Worm (Caenorhabditis elegans) whole organism, late embryonic: ENCODE results near the gene C10E2.5.

ENCODE experiments used
- C08G9.2 ChIP-seq: sonication (generic microtip); optimal IDR thresholded peaks from 2 replicates; lab custom pipeline; 2016; ENCODE audit warnings: mild to moderate bottlenecking, missing genetic modification characterization, moderate library complexity, missing compliant biosample characterization
- C38D4.7 ChIP-seq: fragments of 200-800 bp; sonication (Bioruptor generic); optimal IDR thresholded peaks from 2 replicates; lab custom pipeline; 2018; ENCODE audit warnings: mild to moderate bottlenecking, missing genetic modification characterization, moderate library complexity, missing compliant biosample characterization
- F13H6.1 ChIP-seq: sonication (generic microtip); optimal IDR thresholded peaks from 2 replicates; lab custom pipeline; 2016; ENCODE audit warnings: missing genetic modification characterization, missing compliant biosample characterization
- K02D7.2 ChIP-seq: sonication (generic microtip); optimal IDR thresholded peaks from 2 replicates; lab custom pipeline; 2017; ENCODE audit warnings: mild to moderate bottlenecking, missing genetic modification characterization, missing compliant biosample characterization
- K09A11.1 ChIP-seq: sonication (generic microtip); optimal IDR thresholded peaks from 2 replicates; lab custom pipeline; 2017; ENCODE audit warnings: antibody characterized with exemption, mild to moderate bottlenecking, missing genetic modification characterization, missing compliant biosample characterization; ENCODE audit not compliant: insufficient read depth
- ama-1 ChIP-seq: fragments of 150-350 bp; optimal IDR thresholded peaks from 2 replicates; lab custom pipeline; 2014
- ceh-14 ChIP-seq: sonication (generic microtip); optimal IDR thresholded peaks from 2 replicates; lab custom pipeline; 2016; ENCODE audit warnings: missing genotype, missing genetic modification characterization, missing compliant biosample characterization
- ceh-18 ChIP-seq: sonication (generic microtip); optimal IDR thresholded peaks from 2 replicates; lab custom pipeline; 2016; ENCODE audit warnings: missing genetic modification characterization, missing compliant biosample characterization
- ceh-19 ChIP-seq: fragments of 200-800 bp; sonication (Bioruptor generic); optimal IDR thresholded peaks from 2 replicates; lab custom pipeline; 2018; ENCODE audit warnings: mild to moderate bottlenecking, missing genetic modification characterization, missing compliant biosample characterization
- ceh-24 ChIP-seq: sonication (generic microtip); optimal IDR thresholded peaks from 2 replicates; lab custom pipeline; 2016; ENCODE audit warnings: mild to moderate bottlenecking, missing genetic modification characterization, missing compliant biosample characterization
- ceh-30 ChIP-seq: fragments of 150-350 bp; optimal IDR thresholded peaks from 2 replicates; lab custom pipeline; 2014; ENCODE audit warnings: missing biosample characterization, missing genetic modification characterization
- ceh-31 ChIP-seq: sonication (generic microtip); optimal IDR thresholded peaks from 2 replicates; lab custom pipeline; 2016; ENCODE audit warnings: missing genetic modification characterization, missing compliant biosample characterization
- ceh-34 ChIP-seq: sonication (generic microtip); optimal IDR thresholded peaks from 2 replicates; lab custom pipeline; 2016; ENCODE audit warnings: mild to moderate bottlenecking, missing genetic modification characterization, missing compliant biosample characterization
- ceh-45 ChIP-seq: fragments of 200-800 bp; sonication (Bioruptor generic); IDR thresholded peaks from 2 replicates; pipeline ENCODE4 v1.3.6; 2022; ENCODE audit warnings: missing genetic modification reagents, missing genetic modification characterization, missing compliant biosample characterization
- ceh-48 ChIP-seq: sonication (generic microtip); optimal IDR thresholded peaks from 2 replicates; lab custom pipeline; 2016; ENCODE audit warnings: missing genetic modification characterization, inconsistent platforms, missing compliant biosample characterization
- ceh-6 ChIP-seq: fragments of 200-800 bp; sonication (Bioruptor generic); optimal IDR thresholded peaks from 2 replicates; lab custom pipeline; 2018; ENCODE audit warnings: mild to moderate bottlenecking, missing genetic modification characterization, missing compliant biosample characterization
- che-1 ChIP-seq: sonication (generic microtip); optimal IDR thresholded peaks from 2 replicates; lab custom pipeline; 2016; ENCODE audit warnings: mild to moderate bottlenecking, missing genetic modification characterization, missing compliant biosample characterization
- dmd-4 ChIP-seq: sonication (generic microtip); optimal IDR thresholded peaks from 2 replicates; lab custom pipeline; 2016; ENCODE audit warnings: borderline replicate concordance, missing genetic modification characterization, missing compliant biosample characterization
- dve-1 ChIP-seq: sonication (generic microtip); optimal IDR thresholded peaks from 2 replicates; lab custom pipeline; 2017; ENCODE audit warnings: antibody characterized with exemption, mild to moderate bottlenecking, missing genetic modification characterization, missing compliant biosample characterization
- elt-4 ChIP-seq: sonication (generic microtip); optimal IDR thresholded peaks from 2 replicates; lab custom pipeline; 2016; ENCODE audit warnings: missing genetic modification characterization, missing compliant biosample characterization
- ets-4 ChIP-seq: sonication (generic microtip); optimal IDR thresholded peaks from 2 replicates; lab custom pipeline; 2016; ENCODE audit warnings: missing genetic modification characterization, missing compliant biosample characterization
- eyg-1 ChIP-seq: sonication (generic microtip); optimal IDR thresholded peaks from 2 replicates; lab custom pipeline; 2016; ENCODE audit warnings: missing genotype, missing genetic modification characterization, missing compliant biosample characterization
- fax-1 ChIP-seq: sonication (generic microtip); optimal IDR thresholded peaks from 2 replicates; lab custom pipeline; 2016; ENCODE audit warnings: missing genotype, missing genetic modification characterization, missing compliant biosample characterization
- fkh-10 ChIP-seq: fragments of 150-350 bp; optimal IDR thresholded peaks from 2 replicates; lab custom pipeline; 2014; ENCODE audit warnings: missing biosample characterization, missing genetic modification reagents, missing genetic modification characterization
- fkh-6 ChIP-seq: sonication (generic microtip); optimal IDR thresholded peaks from 2 replicates; lab custom pipeline; 2016; ENCODE audit warnings: missing genetic modification characterization, missing compliant biosample characterization
- hlh-15 ChIP-seq: sonication (generic microtip); optimal IDR thresholded peaks from 2 replicates; lab custom pipeline; 2016; ENCODE audit warnings: missing genetic modification characterization, missing compliant biosample characterization
- hlh-30 ChIP-seq: sonication (generic microtip); optimal IDR thresholded peaks from 2 replicates; lab custom pipeline; 2017; ENCODE audit warnings: antibody characterized with exemption, missing genetic modification characterization, missing compliant biosample characterization; ENCODE audit not compliant: insufficient read depth
- lim-6 ChIP-seq: sonication (generic microtip); optimal IDR thresholded peaks from 2 replicates; lab custom pipeline; 2016; ENCODE audit warnings: missing genetic modification characterization, missing compliant biosample characterization
- madf-2 ChIP-seq: sonication (generic microtip); optimal IDR thresholded peaks from 2 replicates; lab custom pipeline; 2017; ENCODE audit warnings: missing genetic modification characterization, missing compliant biosample characterization
- mec-3 ChIP-seq: sonication (generic microtip); optimal IDR thresholded peaks from 2 replicates; lab custom pipeline; 2016; ENCODE audit warnings: borderline replicate concordance, missing genetic modification characterization, missing compliant biosample characterization
- nhr-11 ChIP-seq: fragments of 150-350 bp; optimal IDR thresholded peaks from 2 replicates; lab custom pipeline; 2014; ENCODE audit warnings: missing biosample characterization, missing genetic modification characterization
- nhr-232 ChIP-seq: sonication (generic microtip); optimal IDR thresholded peaks from 2 replicates; lab custom pipeline; 2016; ENCODE audit warnings: missing genetic modification characterization, missing compliant biosample characterization
- npax-4 ChIP-seq: sonication (generic microtip); optimal IDR thresholded peaks from 2 replicates; lab custom pipeline; 2016; ENCODE audit warnings: missing genetic modification characterization, missing compliant biosample characterization
- odd-2 ChIP-seq: sonication (generic microtip); optimal IDR thresholded peaks from 2 replicates; lab custom pipeline; 2017; ENCODE audit warnings: antibody characterized with exemption, mild to moderate bottlenecking, missing genetic modification characterization, missing compliant biosample characterization
- pag-3 ChIP-seq: sonication (generic microtip); optimal IDR thresholded peaks from 2 replicates; lab custom pipeline; 2016; ENCODE audit warnings: missing compliant biosample characterization, missing genetic modification characterization, borderline replicate concordance
- pat-9 ChIP-seq: fragments of 200-800 bp; sonication (Bioruptor generic); optimal IDR thresholded peaks from 2 replicates; lab custom pipeline; 2018; ENCODE audit warnings: mild to moderate bottlenecking, missing genetic modification characterization, moderate library complexity, missing compliant biosample characterization
- pax-1 ChIP-seq: fragments of 150-350 bp; optimal IDR thresholded peaks from 2 replicates; lab custom pipeline; 2014; ENCODE audit warnings: missing biosample characterization, missing genetic modification characterization
- pha-2 ChIP-seq: sonication (generic microtip); optimal IDR thresholded peaks from 2 replicates; lab custom pipeline; 2017; ENCODE audit warnings: mild to moderate bottlenecking, missing genetic modification characterization, missing compliant biosample characterization
- pha-4 ChIP-seq: fragments of 150-350 bp; optimal IDR thresholded peaks from 2 replicates; lab custom pipeline; 2018; ENCODE audit warnings: missing biosample characterization, missing genetic modification reagents, missing genetic modification characterization
- pqm-1 ChIP-seq: sonication (generic microtip); optimal IDR thresholded peaks from 2 replicates; lab custom pipeline; 2016; ENCODE audit warnings: missing genetic modification characterization, missing compliant biosample characterization
- pros-1 ChIP-seq: fragments of 150-350 bp; optimal IDR thresholded peaks from 2 replicates; lab custom pipeline; 2014; ENCODE audit warnings: missing biosample characterization, missing genetic modification reagents, missing genetic modification characterization
- ref-2 ChIP-seq: sonication (generic microtip); optimal IDR thresholded peaks from 2 replicates; lab custom pipeline; 2016; ENCODE audit warnings: missing genetic modification characterization, missing compliant biosample characterization
- rnt-1 ChIP-seq: sonication (generic microtip); optimal IDR thresholded peaks from 2 replicates; lab custom pipeline; 2016; ENCODE audit warnings: missing genetic modification characterization, missing compliant biosample characterization
- sox-2 ChIP-seq: fragments of 200-800 bp; sonication (Bioruptor generic); IDR thresholded peaks from 2 replicates; pipeline ENCODE4 v1.3.6; 2022; ENCODE audit warnings: missing genetic modification reagents, missing genetic modification characterization, missing compliant biosample characterization
- sox-4 ChIP-seq: sonication (generic microtip); optimal IDR thresholded peaks from 2 replicates; lab custom pipeline; 2017; ENCODE audit warnings: mild to moderate bottlenecking, missing genetic modification characterization, inconsistent platforms, missing compliant biosample characterization
- tbx-2 ChIP-seq: sonication (generic microtip); optimal IDR thresholded peaks from 2 replicates; lab custom pipeline; 2016; ENCODE audit warnings: missing genetic modification characterization, missing compliant biosample characterization
- tbx-7 ChIP-seq: sonication (generic microtip); optimal IDR thresholded peaks from 2 replicates; lab custom pipeline; 2016; ENCODE audit warnings: missing genotype, missing genetic modification characterization, missing compliant biosample characterization
- ttx-3 ChIP-seq: sonication (generic microtip); optimal IDR thresholded peaks from 2 replicates; lab custom pipeline; 2016; ENCODE audit warnings: missing genetic modification reagents, missing genetic modification characterization, missing compliant biosample characterization
- unc-3 ChIP-seq, 2 experiments: fragments of 200-800 bp in 1 of 2; sonication (Bioruptor generic) in 1 of 2; sonication (generic microtip) in 1 of 2; conservative IDR thresholded peaks in 1 of 2; optimal IDR thresholded peaks in 1 of 2; 2 replicates each; pipeline versions ENCODE4 v1.3.6 to Lab custom; 2016 to 2022; ENCODE audit warnings: missing compliant biosample characterization in 2 of 2, missing genetic modification characterization in 2 of 2, missing genetic modification reagents in 1 of 2
- unc-86 ChIP-seq: sonication (generic microtip); optimal IDR thresholded peaks from 2 replicates; lab custom pipeline; 2016; ENCODE audit warnings: missing genetic modification characterization, missing compliant biosample characterization
- zip-5 ChIP-seq: sonication (generic microtip); optimal IDR thresholded peaks from 2 replicates; lab custom pipeline; 2016; ENCODE audit warnings: missing genetic modification characterization, missing compliant biosample characterization

Gene C10E2.5

DNA sequence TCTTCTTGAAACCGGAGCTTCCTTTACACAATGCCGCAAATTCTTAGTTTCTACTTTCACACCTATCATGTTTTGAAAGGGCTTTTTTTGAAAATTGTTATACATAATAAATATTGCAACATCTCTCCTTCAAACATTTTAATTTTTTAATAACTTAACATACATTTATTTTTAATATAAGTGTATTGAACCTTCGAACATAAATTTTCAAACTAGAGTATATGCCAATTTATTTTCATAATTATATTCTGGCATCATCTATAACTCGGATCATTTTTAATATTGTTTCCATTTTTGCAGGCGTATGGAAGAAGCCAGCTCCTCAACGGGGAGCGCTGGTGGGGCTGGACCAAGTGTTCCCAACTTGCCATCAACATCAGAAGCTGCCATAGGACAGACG is 25.1 kb downstream of the C10E2.5 start, which contains the start of gene hda-4:
TSS of gene hda-4 (plus strand) at position 301 of the 400 bp plus-strand sequence.
- no peak for TF ChIP-seq dve-1 (tag; lab: Kevin White, UChicago)

DNA sequence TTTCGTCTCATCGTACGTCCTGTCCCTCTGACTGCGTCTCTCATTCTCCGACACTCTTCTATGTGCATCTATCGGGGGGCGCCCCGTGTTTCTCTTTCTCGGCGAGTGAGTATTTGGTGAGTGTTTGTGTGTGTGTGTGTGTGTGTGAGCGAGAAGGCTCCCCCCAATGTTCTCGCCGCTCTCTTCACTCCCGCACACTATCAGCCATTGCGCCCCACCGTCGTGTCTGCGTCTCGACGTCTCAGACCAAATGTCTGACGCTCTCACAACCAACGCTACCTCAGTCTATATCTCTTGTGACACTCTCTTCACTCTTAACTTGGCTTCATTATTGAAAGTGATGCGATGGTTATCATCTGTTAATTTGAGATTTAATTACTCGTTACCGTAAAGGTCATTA is 27.5 kb downstream of the C10E2.5 start:
- TF ChIP-seq madf-2 (tag; lab: Kevin White, UChicago) (peak; percentile 51), unc-3 (GFP tag; conservative IDR thresholded peaks at IDR 0.05; lab: Robert Waterston, UW) (peak; percentile 29; the same call in 1 of the 2 replicates), unc-3 (tag; optimal IDR thresholded peaks at IDR 0.05; lab: Kevin White, UChicago) (no peak), ceh-6 (peak; percentile 41), ceh-18 (tag; lab: Kevin White, UChicago) (peak; percentile 91), che-1 (tag; lab: Kevin White, UChicago) (no peak), ceh-24 (tag; lab: Kevin White, UChicago) (no peak), hlh-15 (tag; lab: Kevin White, UChicago) (no peak), hlh-30 (tag; lab: Kevin White, UChicago) (peak; percentile 83), pha-4 (tag; lab: Kevin White, UChicago) (no peak), ceh-48 (tag; lab: Kevin White, UChicago) (peak; percentile 37), pax-1 (tag; lab: Kevin White, UChicago) (peak; percentile 1), ceh-19 (GFP tag; lab: Kevin White, UChicago) (peak; percentile 67), sox-4 (tag; lab: Kevin White, UChicago) (peak; percentile 23), C38D4.7 (GFP tag; lab: Kevin White, UChicago) (no peak), pat-9 (no peak), pros-1 (tag; lab: Kevin White, UChicago) (peak; percentile 83), rnt-1 (tag; lab: Kevin White, UChicago) (peak; percentile 81), ceh-31 (tag; lab: Kevin White, UChicago) (peak; percentile 91), ttx-3 (tag; lab: Kevin White, UChicago) (no peak), pqm-1 (tag; lab: Kevin White, UChicago) (peak; percentile 1), ref-2 (tag; lab: Kevin White, UChicago) (peak; percentile 87), odd-2 (tag; lab: Kevin White, UChicago) (no peak), tbx-7 (peak; percentile 1), npax-4 (no peak), F13H6.1 (tag; lab: Kevin White, UChicago) (peak; percentile 73), mec-3 (tag; lab: Kevin White, UChicago) (no peak), C08G9.2 (tag; lab: Kevin White, UChicago) (peak; percentile 72), ama-1 (no peak), nhr-11 (tag; lab: Kevin White, UChicago) (no peak), zip-5 (tag; lab: Kevin White, UChicago) (no peak), elt-4 (tag; lab: Kevin White, UChicago) (no peak), tbx-2 (tag; lab: Kevin White, UChicago) (peak; percentile 90), ets-4 (tag; lab: Kevin White, UChicago) (peak; percentile 60), K09A11.1 (peak; percentile 41), K02D7.2 (tag; lab: Kevin White, UChicago) (no peak), fax-1 (tag; lab: Kevin White, UChicago) (peak; percentile 9), dmd-4 (tag; lab: Kevin White, UChicago) (peak; percentile 60), sox-2 (GFP tag; lab: Robert Waterston, UW) (no peak), unc-86 (peak; percentile 34), fkh-6 (tag; lab: Kevin White, UChicago) (no peak), fkh-10 (GFP tag; lab: Kevin White, UChicago) (no peak), ceh-34 (peak; percentile 89), nhr-232 (no peak), ceh-30 (tag; lab: Kevin White, UChicago) (no peak), ceh-14 (tag; lab: Kevin White, UChicago) (peak; percentile 91), eyg-1 (tag; lab: Kevin White, UChicago) (peak; percentile 55), pag-3 (no peak), pha-2 (tag; lab: Kevin White, UChicago) (peak; percentile 48), ceh-45 (GFP tag; lab: Robert Waterston, UW) (no peak), dve-1 (tag; lab: Kevin White, UChicago) (peak; percentile 53), lim-6 (tag; lab: Kevin White, UChicago) (peak; percentile 9)
